Worm (Caenorhabditis elegans) whole organism, L2 larva: ENCODE data around the gene sptl-1.

Experiments
- egl-27 ChIP-seq: sonication (generic microtip); optimal IDR thresholded peaks from 3 replicates; lab custom pipeline; 2017; ENCODE audit warnings: missing biosample characterization, missing genetic modification reagents, missing genetic modification characterization
- nhr-11 ChIP-seq: fragments of 150-350 bp; optimal IDR thresholded peaks from 2 replicates; lab custom pipeline; 2014; ENCODE audit warnings: missing biosample characterization, missing genetic modification characterization
- nhr-12 ChIP-seq: fragments of 150-350 bp; optimal IDR thresholded peaks from 2 replicates; lab custom pipeline; 2014; ENCODE audit warnings: missing biosample characterization, missing genetic modification characterization
- nhr-25 ChIP-seq: fragments of 150-350 bp; sonication (generic microtip); optimal IDR thresholded peaks from 3 replicates; lab custom pipeline; 2014; ENCODE audit warnings: missing biosample characterization, missing genetic modification characterization
- snpc-4 ChIP-seq: fragments of 150-350 bp; optimal IDR thresholded peaks from 2 replicates; lab custom pipeline; 2014; ENCODE audit warnings: missing biosample characterization, missing genetic modification characterization

ce11 chrII:87937-88336, 36.5 kb downstream of the sptl-1 start:
- TF ChIP-seq nhr-25 (tag; lab: Kevin White, UChicago): no peak
- no peak for TF ChIP-seq egl-27 (tag; lab: Kevin White, UChicago)
- TF ChIP-seq nhr-11 (tag; lab: Kevin White, UChicago): no peak
- TF ChIP-seq snpc-4: no peak
- TF ChIP-seq nhr-12: no peak
